Worm (Caenorhabditis elegans) whole organism, late embryonic: ENCODE data around the gene K04A8.19.

ENCODE experiments used
- ceh-19 ChIP-seq: fragments of 200-800 bp; sonication (Bioruptor generic); optimal IDR thresholded peaks from 2 replicates; lab custom pipeline; 2018; ENCODE audit warnings: mild to moderate bottlenecking, missing genetic modification characterization, missing compliant biosample characterization
- dve-1 ChIP-seq: sonication (generic microtip); optimal IDR thresholded peaks from 2 replicates; lab custom pipeline; 2017; ENCODE audit warnings: antibody characterized with exemption, mild to moderate bottlenecking, missing genetic modification characterization, missing compliant biosample characterization
- elt-2 ChIP-seq: sonication (generic microtip); optimal IDR thresholded peaks from 2 replicates; lab custom pipeline; 2016; ENCODE audit warnings: missing genetic modification reagents, missing genetic modification characterization, missing compliant biosample characterization
- fkh-10 ChIP-seq: fragments of 150-350 bp; optimal IDR thresholded peaks from 2 replicates; lab custom pipeline; 2014; ENCODE audit warnings: missing biosample characterization, missing genetic modification reagents, missing genetic modification characterization
- npax-4 ChIP-seq: sonication (generic microtip); optimal IDR thresholded peaks from 2 replicates; lab custom pipeline; 2016; ENCODE audit warnings: missing genetic modification characterization, missing compliant biosample characterization

DNA sequence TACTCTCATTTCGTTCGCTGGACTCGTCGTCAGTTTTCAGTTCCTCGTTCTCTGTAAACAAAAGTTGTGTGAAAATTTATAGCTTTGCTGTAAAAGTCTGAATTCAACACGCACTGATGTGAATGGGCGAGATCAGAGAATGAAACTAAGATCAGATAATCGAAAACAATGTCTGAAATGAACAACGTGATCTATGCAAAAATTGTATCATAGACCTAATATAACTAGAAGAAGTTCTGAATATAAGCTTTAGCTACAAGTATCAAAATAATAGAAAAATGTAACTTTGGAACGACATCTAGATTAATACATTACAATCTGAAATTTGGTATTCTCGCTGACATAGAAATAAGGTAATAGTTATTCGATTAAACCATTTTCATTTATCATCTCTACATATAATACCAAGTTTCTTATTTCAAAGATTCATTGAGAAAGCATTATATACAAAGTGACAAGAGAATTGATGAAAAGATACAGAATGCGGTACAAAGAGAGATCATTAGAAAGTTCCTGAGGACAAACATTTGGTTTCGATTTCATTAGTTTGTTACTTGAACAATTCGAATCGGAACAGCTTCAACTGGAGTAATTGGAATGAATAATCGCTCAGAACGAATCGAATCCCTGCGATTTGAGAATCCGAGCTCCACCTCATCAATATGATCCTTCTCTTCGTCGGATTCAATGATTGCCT, 49.9 kb downstream of the K04A8.19 start, which contains the start of gene moc-2:
- TF ChIP-seq elt-2 (tag; lab: Kevin White, UChicago) (no peak), dve-1 (tag; lab: Kevin White, UChicago) (no peak), fkh-10 (GFP tag; lab: Kevin White, UChicago) (no peak), npax-4 (tag; lab: Kevin White, UChicago) (no peak), ceh-19 (GFP tag; lab: Kevin White, UChicago) (no peak)
